Worm (Caenorhabditis elegans): ENCODE measurements around the gene nhr-161.

The nhr-161 gene

DNA sequence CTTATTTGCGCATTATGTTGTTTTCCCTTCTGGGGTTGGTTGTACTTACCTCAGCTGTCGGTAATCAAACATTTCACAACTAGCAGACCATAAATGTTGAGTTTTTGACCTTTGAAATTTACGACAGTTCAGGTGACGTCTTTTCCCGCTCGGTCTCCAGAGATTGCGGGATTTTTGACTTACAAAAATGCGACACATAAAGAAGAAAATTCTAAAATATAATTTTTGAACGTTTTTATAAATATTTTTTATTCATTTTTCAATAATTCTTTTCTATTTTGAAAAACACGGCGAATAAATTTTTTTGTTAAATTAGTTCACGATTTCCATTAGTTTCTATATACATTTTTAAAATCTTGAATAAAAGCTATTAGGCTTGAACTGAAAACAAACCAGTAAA lies at the start of gene nhr-161:
Gene nhr-161 (minus strand): TSS at position 101 of the 400 bp plus-strand sequence.
- TF ChIP-seq daf-12 (tag; optimal IDR thresholded peaks at IDR 0.05) (no peak), tbx-2 (tag; optimal IDR thresholded peaks at IDR 0.05) (no peak), nhr-23 (tag; optimal IDR thresholded peaks at IDR 0.05) (no peak), skn-1 (tag; optimal IDR thresholded peaks at IDR 0.05) (no peak), fkh-10 (GFP tag; optimal IDR thresholded peaks at IDR 0.05) (no peak), elt-2 (tag; optimal IDR thresholded peaks at IDR 0.05) (no peak), ZK546.5 (tag; optimal IDR thresholded peaks at IDR 0.05) (no peak), jun-1 (tag; optimal IDR thresholded peaks at IDR 0.05) (no peak), unc-62 (GFP tag; optimal IDR thresholded peaks at IDR 0.05) (no peak), ama-1 (optimal IDR thresholded peaks at IDR 0.05) (no peak), nfya-1 (tag; optimal IDR thresholded peaks at IDR 0.05; ENCODE audit: insufficient read depth) (no peak), nhr-12 (tag; optimal IDR thresholded peaks at IDR 0.05) (no peak), ztf-4 (tag; optimal IDR thresholded peaks at IDR 0.05) (no peak)

DNA sequence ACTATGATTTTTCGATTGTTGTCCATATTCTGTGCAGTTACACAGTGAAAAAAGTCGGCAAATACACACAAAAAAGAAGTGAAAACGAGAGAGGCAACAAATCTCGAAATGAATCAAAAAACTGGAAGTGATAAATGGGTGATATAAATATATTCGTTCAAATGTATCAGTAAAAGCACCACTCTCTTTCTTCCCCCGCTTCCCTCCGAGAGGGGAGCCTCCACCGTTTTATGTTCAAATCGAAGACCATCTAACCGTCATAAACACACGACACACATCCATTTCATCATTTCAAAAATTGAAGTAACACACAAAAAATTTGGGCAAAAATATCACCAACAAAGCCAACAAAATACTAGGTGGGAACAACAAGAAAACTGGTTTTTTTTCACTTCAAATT lies 44.3 kb upstream of the nhr-161 start, which contains the start of gene F20A1.6:
Gene F20A1.6 (minus strand): TSS at position 101 of the 400 bp plus-strand sequence.
- TF ChIP-seq nhr-237 (tag; optimal IDR thresholded peaks at IDR 0.05) (no peak), skn-1 (tag; optimal IDR thresholded peaks at IDR 0.05) (no peak), ceh-16 (tag; optimal IDR thresholded peaks at IDR 0.05) (no peak), lin-15B (tag; optimal IDR thresholded peaks at IDR 0.05) (no peak), nhr-25 (tag; optimal IDR thresholded peaks at IDR 0.05) (no peak), nhr-67 (tag; optimal IDR thresholded peaks at IDR 0.05) (no peak), ceh-9 (tag; optimal IDR thresholded peaks at IDR 0.05) (no peak), mml-1 (tag; optimal IDR thresholded peaks at IDR 0.05) (no peak), nhr-77 (tag; optimal IDR thresholded peaks at IDR 0.05) (no peak), lsy-12 (tag; optimal IDR thresholded peaks at IDR 0.05) (no peak), nhr-43 (tag; optimal IDR thresholded peaks at IDR 0.05; ENCODE audit: poor library complexity, severe bottlenecking) (no peak), ama-1 (optimal IDR thresholded peaks at IDR 0.05) (no peak), pha-4 (tag; optimal IDR thresholded peaks at IDR 0.05) (no peak), elt-3 (tag; optimal IDR thresholded peaks at IDR 0.05) (no peak), zag-1 (tag; optimal IDR thresholded peaks at IDR 0.05) (no peak), egl-5 (tag; optimal IDR thresholded peaks at IDR 0.05) (no peak), nhr-11 (tag; optimal IDR thresholded peaks at IDR 0.05) (no peak), ceh-82 (tag; optimal IDR thresholded peaks at IDR 0.05) (no peak), hmg-11 (tag; optimal IDR thresholded peaks at IDR 0.05) (no peak)

DNA sequence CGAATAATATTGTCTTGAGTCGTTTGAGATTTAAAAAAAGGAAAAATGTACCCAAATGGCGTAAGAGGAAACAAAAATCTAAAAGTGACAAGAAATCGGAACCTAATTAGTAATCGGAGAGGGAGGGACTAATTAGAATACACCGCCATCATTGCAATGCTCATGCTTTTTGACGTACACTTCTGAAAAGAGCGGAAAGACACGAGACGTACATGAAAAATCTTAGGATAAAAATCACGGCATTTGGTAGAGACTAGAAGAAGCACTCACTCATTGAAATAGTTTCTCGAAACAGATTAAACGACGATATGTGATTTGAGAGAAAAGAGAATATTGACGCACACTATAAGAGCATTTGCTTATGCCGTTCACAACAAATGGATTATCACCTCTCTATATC lies 40.3 kb upstream of the nhr-161 start:
- TF ChIP-seq mdl-1 (tag; optimal IDR thresholded peaks at IDR 0.05), result no peak
- TF ChIP-seq nfya-1 (tag; optimal IDR thresholded peaks at IDR 0.05; ENCODE audit: insufficient read depth), result no peak
- TF ChIP-seq nhr-67 (tag; optimal IDR thresholded peaks at IDR 0.05), result no peak
- no peak for TF ChIP-seq ama-1 (optimal IDR thresholded peaks at IDR 0.05)
- no peak for TF ChIP-seq egl-27 (tag; optimal IDR thresholded peaks at IDR 0.05)
- TF ChIP-seq skn-1 (tag; optimal IDR thresholded peaks at IDR 0.05), result no peak
- no peak for TF ChIP-seq pqm-1 (tag; optimal IDR thresholded peaks at IDR 0.05)
- no peak for TF ChIP-seq egl-5 (tag; optimal IDR thresholded peaks at IDR 0.05)
- no peak for TF ChIP-seq nhr-77 (tag; optimal IDR thresholded peaks at IDR 0.05)
- no peak for TF ChIP-seq nhr-28 (tag; optimal IDR thresholded peaks at IDR 0.05)
- no peak for TF ChIP-seq ceh-82 (tag; optimal IDR thresholded peaks at IDR 0.05)
- no peak for TF ChIP-seq nhr-43 (tag; optimal IDR thresholded peaks at IDR 0.05; ENCODE audit: poor library complexity, severe bottlenecking)

DNA sequence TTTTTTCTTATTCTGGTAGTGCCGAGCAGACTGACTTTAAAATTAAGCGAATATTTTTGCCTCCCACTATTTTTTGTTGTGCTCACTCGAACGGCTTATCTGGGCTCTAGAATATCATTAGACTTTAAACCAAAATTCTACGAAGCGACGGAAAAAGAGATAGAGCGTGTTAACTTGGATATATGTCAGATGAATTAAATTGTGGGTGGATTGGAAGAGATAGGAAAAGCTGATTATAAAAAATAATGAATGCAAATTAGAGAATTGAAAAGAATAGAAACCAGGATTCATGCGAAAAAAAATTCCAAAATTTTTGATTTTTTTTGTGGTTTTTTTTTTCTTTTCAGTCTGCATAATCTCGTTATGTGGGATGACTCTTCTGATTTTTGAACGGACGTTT lies 39.1 kb upstream of the nhr-161 start, which contains the start of gene F20A1.4:
Gene F20A1.4 (minus strand): TSS at position 101 of the 400 bp plus-strand sequence.
- no peak for TF ChIP-seq ztf-4 (tag; optimal IDR thresholded peaks at IDR 0.05)
- no peak for TF ChIP-seq nhr-28 (tag; optimal IDR thresholded peaks at IDR 0.05)
- TF ChIP-seq ceh-28 (tag; optimal IDR thresholded peaks at IDR 0.05), result no peak
- TF ChIP-seq pqm-1 (tag; optimal IDR thresholded peaks at IDR 0.05), result no peak
- no peak for TF ChIP-seq nhr-43 (tag; optimal IDR thresholded peaks at IDR 0.05; ENCODE audit: poor library complexity, severe bottlenecking)
- TF ChIP-seq nhr-77 (tag; optimal IDR thresholded peaks at IDR 0.05), result no peak
- TF ChIP-seq nhr-237 (tag; optimal IDR thresholded peaks at IDR 0.05), result no peak
- no peak for TF ChIP-seq nhr-76 (tag; optimal IDR thresholded peaks at IDR 0.05)
- no peak for TF ChIP-seq lin-15B (tag; optimal IDR thresholded peaks at IDR 0.05)
- TF ChIP-seq elt-3 (tag; optimal IDR thresholded peaks at IDR 0.05), result no peak
- no peak for TF ChIP-seq tbx-2 (tag; optimal IDR thresholded peaks at IDR 0.05)
- no peak for TF ChIP-seq elt-1 (tag; optimal IDR thresholded peaks at IDR 0.05)
- no peak for TF ChIP-seq pha-4 (tag; optimal IDR thresholded peaks at IDR 0.05)
- no peak for TF ChIP-seq mdl-1 (tag; optimal IDR thresholded peaks at IDR 0.05)
- TF ChIP-seq R02D3.7 (tag; optimal IDR thresholded peaks at IDR 0.05), result no peak
- TF ChIP-seq nhr-12 (tag; optimal IDR thresholded peaks at IDR 0.05), result no peak
- no peak for TF ChIP-seq ceh-9 (tag; optimal IDR thresholded peaks at IDR 0.05)
- no peak for TF ChIP-seq eor-1 (tag; optimal IDR thresholded peaks at IDR 0.05)
- no peak for TF ChIP-seq nhr-67 (tag; optimal IDR thresholded peaks at IDR 0.05)
